Fruit fly (Drosophila melanogaster) ovary, adult (tissue): Measurements from ENCODE around the gene CG7886.

ENCODE experiments used
- CG17801 ChIP-seq: fragments of 200-800 bp; optimal IDR thresholded peaks from 2 replicates; lab custom pipeline; 2019; ENCODE audit warnings: missing biosample characterization, mild to moderate bottlenecking, missing genetic modification characterization, moderate library complexity; ENCODE audit not compliant: partially characterized antibody

Gene CG7886

DNA sequence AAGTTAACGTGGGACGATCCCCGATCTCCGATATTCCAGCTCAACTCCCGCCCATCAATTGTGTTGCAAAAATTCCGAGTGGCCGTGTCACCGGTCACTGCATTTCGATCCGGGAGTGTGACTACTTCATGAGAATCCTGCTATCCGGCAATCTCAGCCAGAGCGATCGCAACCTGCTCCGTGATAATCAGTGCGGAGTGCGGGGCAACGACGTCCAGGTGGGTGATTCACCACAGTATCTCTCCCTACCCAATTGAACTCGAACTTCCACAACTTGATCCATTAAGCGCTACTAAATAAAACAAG is 15.2 kb upstream of the CG7886 start:
- no peak for TF ChIP-seq CG17801 (GFP tag; lab: Kevin White, UChicago)

DNA sequence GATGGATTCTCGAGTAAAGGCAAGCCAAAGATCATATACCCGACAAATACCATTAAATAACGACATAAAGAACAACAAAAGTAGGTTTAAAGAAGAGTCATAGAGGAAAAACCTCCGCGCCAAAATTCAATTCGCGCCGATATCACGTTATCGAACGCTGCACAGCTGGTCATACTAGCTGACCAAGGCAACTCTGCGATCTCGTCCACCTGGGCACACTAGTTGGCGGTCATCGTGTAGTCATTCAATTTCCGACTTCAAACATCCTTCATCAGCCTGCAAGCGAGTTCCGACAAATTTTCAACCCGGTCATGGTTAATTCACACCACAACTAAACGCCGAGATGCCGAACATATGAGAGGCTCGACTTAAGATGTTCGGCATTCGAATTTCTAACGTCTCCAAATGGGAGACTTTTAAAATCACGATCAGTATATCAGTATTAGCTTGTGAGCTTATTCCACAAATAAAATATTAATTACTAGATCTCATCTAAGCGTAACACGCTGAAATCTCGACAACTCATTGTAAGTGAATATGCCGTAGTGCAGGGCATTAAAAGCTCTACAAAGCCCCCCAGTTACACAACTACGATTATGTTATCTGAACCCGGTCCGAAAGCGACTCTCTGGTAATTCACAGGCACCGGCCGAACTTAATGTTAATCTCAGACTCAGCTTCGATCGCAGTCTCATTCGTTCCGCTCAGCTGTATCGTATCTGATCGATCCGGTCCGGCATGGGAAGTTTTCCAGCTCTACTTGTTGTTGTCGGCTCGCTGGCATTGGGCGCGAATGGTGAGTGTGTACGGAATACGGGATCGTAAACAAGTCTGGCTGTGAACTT is 14.6 kb upstream of the CG7886 start, which contains the start of gene CG3505:
Gene CG3505, plus strand, starts transcription at position 688 of the 845 bp plus-strand sequence.
- TF ChIP-seq CG17801 (GFP tag; lab: Kevin White, UChicago), result no peak

DNA sequence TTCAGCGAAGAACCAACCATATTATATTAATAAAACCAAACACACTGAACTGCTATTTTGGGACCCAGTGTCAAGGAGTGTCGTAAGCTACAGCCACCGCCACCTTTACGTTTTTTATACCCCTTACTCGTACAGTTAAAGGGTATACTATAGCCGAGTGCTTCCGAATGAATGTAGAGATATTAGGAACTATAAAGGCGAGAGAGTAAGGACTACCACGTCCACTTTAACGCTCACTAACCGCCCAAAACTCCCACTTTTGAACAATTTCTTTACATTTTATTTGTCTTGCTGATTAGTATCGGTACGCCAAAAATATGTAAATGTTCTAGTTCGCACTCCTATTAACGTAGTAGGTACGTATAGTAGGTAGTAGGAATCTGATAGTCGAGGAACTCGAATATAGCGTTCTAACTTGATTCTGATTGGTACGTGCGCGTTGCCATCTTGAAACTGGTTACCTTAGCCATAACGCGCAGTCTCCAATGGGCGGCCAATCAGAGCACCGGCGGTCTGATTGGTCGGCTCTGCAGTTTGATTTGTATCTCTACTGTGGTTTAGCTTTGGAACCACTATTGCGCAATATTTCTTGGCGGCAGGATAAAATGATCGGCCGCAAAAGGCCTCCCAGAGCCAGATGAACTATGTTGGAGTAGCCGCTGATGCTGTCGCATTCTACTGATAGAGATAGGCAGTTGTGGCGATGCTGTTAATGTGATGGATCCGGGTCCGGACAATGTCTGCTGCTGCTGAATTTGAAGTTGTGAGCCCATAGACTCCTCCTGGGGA is 13.7 kb upstream of the CG7886 start:
- TF ChIP-seq CG17801 (GFP tag; lab: Kevin White, UChicago), result no peak

DNA sequence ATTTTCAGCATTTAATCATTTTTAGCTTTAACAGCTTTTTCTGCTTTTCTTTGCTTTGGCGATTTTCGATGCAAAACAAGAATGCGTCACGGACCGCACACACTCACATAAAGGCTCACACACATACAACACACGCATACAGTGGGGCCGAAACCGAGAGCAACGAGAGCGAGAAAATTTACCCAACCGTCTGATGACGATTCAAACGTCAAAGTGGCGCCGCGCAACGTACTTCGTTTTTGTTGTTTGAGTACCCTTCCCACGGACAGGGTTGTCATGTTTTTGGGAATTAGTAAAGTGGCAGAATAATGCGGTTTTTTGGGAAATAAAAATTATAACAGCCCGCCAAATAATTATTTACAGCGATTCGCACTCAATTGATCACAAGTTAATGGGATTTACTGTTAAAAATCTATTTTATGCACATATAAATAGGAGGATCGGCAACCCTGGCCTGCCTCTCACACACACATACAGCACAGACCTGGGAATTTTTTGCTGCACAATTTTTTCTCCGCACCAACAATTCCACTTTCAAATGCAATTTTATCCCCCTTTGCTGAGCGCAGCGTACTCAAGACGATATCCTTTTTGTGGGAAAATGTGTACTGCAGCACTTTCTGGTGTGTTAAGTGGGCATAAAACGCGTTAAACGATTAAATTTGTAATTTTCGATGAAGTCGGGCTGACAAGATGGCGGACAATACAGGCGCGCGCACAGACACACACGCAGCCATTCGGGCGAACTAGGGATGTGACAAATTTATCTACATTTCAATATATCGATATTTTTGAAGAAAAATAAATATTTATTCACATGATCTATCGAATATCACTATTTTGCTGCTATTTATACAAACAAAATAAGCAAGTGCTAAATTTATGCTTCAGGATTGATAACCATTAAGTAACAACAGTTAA is 12.9 kb upstream of the CG7886 start:
- peak; percentile 89 for TF ChIP-seq CG17801 (GFP tag; lab: Kevin White, UChicago)

DNA sequence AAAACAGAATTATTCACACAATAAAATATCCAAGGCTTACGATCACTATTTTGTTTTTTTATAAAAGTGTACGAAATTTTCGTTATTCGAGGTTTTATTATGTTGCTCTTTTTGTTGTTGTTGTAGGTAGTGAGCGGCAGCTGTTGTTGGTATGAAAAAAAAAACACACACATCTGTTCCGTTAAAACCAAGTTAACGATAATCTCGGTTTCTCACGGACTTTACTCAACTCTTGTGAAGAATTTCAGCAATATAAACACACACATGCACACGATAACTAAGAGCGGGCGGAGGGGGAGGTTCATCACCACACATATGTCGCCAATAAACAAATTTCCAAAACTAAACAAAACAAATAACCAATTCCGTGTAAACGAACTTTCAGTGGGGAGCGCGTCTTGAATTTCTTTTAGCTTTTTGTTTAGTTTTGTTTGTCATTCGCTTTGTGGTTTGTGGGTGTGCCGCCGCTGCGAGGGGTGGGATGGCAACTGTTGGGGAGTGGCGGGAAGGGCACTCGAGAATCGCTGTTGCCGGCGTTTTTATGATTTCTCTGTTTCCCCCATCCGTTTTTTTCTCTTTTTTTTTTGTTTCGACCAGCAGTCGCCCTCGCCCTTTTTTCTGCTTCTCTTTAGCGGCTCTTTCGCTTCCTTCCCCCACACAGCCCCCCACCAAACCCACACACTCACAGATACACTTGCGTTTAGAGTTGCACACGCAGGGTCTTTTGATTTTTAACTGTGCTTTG is 12.0 kb upstream of the CG7886 start:
- no peak for TF ChIP-seq CG17801 (GFP tag; lab: Kevin White, UChicago)

DNA sequence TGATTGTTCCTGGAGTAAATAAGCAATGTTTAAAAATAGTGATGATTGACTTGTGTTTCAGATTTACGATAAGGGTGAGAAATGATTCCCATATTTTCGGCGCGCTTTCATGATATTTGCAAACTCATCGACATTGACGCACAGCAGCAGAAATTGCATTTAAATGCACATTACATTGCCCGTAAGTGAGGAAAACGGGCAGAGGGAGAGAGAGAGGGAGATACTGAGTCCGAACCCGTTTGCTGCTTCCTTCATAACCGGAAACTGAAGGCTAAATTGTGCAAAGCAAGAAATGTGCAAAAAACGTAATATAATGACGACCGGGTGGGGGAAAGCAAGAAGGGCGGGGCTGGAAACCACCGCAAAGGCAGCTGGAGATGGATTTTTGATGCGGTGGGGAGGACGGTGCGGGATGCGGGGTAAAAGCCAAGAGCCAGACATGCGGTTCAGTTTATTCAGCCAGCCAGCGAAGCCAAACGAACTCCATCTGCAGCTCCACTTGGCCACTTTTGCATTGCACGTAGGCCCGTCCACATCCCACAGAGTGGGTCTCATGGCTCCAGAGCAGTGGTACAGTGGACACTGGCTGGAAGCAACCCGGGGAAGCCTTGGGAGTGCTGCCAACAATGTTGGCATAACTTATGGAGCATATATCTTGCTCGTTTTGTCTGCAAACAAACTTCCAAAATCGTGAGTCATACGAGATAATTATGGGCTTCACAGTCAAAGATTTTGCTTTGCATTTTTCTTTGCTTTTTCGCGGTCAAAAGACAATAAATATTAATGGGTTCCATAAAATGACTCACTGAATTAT is 10.9 kb upstream of the CG7886 start:
- TF ChIP-seq CG17801 (GFP tag; lab: Kevin White, UChicago), result no peak

DNA sequence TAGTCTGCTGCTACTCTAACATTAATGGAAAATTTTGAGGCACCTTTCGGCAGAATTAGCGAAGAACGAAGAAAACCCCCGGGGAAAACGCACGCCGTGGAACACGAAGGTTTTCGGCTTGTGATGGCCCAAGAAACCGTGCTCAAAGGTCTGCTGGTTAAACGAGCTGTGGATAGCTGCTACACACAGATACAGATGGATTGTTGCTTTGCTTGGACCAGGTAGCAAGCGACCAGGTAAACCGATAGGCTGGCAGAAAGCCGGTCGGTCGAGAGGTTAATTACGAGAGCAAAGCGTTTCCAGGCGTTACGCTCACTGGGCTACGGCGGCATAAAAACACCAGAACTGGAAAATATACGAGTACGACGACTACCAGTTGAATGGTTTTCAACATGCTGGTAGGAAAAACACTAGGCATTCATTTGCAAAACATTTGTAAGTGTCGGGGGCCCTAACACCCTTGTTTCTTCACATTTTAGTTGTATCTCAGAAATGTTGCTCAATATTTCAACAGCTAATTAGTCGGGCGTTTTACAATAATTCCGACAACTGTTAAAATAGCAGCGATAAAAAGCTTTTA is 10.0 kb upstream of the CG7886 start:
- TF ChIP-seq CG17801 (GFP tag; lab: Kevin White, UChicago), result no peak

DNA sequence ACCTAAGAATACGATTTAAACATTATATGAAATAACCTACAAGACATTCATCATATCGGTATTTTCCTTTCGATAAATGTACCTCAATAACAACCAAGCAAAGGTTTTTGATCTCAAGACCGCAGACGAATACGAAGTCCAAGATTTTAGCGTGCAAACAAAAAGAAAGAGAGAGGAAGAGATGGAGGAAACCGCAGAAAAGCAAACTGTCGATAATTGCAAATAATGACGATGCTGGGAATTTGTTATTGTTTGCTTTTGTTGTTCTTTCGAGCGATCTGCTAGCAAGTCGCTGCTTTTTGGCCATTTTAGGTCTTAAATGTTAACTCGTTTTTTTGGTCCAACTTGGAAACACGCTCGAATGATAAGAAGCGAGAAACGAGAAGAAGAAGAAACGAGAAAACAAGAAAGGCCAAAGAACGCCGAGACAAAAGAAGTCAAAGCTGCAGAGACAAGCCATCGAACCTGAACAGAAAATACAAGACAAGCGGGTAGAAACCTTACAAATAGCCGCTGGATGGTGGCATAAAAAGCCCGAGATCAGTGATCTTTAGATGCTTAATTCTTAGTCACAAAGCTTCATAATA is 8.8 kb upstream of the CG7886 start:
- no peak for TF ChIP-seq CG17801 (GFP tag; lab: Kevin White, UChicago)

DNA sequence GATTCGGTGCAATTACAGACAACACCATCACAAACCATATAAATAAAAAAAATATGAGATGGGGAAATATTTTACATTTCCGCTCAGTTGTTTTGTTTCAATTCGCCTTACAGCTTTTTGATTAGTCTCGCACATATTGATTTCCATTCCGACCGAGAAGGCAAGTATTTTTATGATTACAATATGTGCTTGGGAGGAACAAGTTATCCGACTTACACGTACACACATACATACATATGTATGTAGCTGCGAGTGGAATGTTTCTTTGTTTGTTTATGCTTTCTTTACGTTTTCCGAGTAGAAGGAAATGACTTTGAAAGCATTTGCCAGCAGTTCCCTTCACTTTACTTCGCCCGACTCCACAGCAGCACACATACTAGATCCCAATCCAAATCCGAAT is 8.0 kb upstream of the CG7886 start:
- no peak for TF ChIP-seq CG17801 (GFP tag; lab: Kevin White, UChicago)

DNA sequence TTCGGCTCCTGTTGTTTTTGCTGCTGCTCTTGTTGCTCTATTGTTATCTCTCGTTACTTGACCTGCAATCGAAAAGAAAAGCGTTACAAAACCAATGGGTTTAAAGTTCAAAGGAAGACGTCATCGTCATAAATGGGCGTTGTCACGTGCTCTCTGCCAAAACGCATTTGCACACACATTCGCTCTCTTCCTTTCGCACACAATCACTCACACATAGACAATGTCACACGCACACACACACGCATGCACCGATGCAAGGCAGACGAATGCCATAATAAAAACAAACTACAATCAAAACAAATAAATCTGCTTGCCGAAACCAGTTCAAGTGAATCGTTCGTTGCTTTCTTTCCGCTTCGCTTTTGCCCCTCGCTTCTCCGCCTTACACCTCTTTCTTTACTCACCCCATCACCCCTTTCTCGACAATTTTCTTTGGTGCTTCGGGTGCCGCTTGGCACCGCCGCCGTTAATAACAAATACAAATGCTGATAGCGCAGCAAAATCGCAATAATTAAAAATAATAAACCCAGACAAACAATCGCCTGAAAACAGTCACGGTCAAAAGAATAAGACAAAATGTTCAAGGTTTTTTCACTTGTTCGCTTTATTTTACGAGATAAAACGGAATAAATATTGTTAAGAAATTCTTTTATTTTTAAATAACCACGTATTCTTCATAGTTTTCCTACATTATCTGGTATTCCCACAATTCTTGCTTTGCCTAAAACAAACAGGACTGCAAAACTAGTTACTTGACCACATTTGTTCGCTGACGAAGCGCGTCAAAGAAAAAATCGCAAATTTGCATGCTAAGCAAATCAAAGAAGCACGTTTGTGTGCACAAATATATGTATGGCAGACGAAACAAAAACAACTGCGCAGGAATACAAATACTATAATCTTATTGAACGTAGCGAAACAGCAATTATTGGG is 7.2 kb upstream of the CG7886 start:
- peak; percentile 86 for TF ChIP-seq CG17801 (GFP tag; lab: Kevin White, UChicago)

DNA sequence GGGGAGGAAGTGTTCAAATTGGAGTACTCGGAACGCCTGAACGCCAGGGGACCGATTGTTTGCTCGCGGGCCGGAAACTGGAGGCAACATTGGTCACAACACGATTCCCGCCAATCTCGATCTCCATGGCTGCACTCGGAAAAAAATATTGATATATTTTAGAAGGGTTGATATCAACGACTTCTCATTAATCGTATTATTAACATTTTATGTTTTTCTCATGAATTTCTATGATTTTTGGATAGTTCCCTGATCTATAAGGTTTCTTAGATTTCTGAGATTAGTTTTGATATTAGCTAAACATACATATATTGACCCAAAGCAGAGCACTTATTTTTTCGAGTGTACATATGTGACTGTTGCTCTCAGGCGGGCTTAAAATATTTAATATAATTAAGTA is 10.5 kb downstream of the CG7886 start:
- no peak for TF ChIP-seq CG17801 (GFP tag; lab: Kevin White, UChicago)
